Fruit fly (Drosophila melanogaster) whole organism, pupa: Measurements from ENCODE around the gene Fpgs1.

ENCODE experiments used
- CG10348 ChIP-seq: fragments of 200-800 bp; sonication (Bioruptor generic); IDR thresholded peaks from 2 replicates; pipeline ENCODE4 v1.3.6; 2022; ENCODE audit warnings: missing biosample characterization, missing genetic modification characterization
- CG12605 ChIP-seq: fragments of 200-800 bp; sonication (Bioruptor generic); IDR thresholded peaks from 2 replicates; pipeline ENCODE4 v1.3.6; 2022; ENCODE audit warnings: missing biosample characterization, missing genetic modification characterization
- CG13204 ChIP-seq: fragments of 200-800 bp; sonication (Bioruptor generic); optimal IDR thresholded peaks from 2 replicates; lab custom pipeline; 2018; ENCODE audit warnings: missing biosample characterization, mild to moderate bottlenecking, missing genetic modification characterization, moderate library complexity
- CG14655 ChIP-seq: fragments of 200-800 bp; sonication (Bioruptor generic); optimal IDR thresholded peaks from 3 replicates; lab custom pipeline; 2017; ENCODE audit warnings: mild to moderate bottlenecking, missing biosample characterization, missing genetic modification reagents, missing genetic modification characterization
- CG15710 ChIP-seq: fragments of 200-800 bp; sonication (Bioruptor generic); optimal IDR thresholded peaks from 2 replicates; lab custom pipeline; 2018; ENCODE audit warnings: missing biosample characterization, mild to moderate bottlenecking, missing genetic modification characterization, moderate library complexity
- CG17806 ChIP-seq: fragments of 200-800 bp; sonication (Bioruptor generic); optimal IDR thresholded peaks from 2 replicates; lab custom pipeline; 2018; ENCODE audit warnings: missing biosample characterization, mild to moderate bottlenecking, missing genetic modification characterization, moderate library complexity
- CG32121 ChIP-seq: fragments of 200-800 bp; sonication (Bioruptor generic); IDR thresholded peaks from 2 replicates; pipeline ENCODE4 v1.3.6; 2022; ENCODE audit warnings: missing biosample characterization, missing genetic modification characterization
- CG34367 ChIP-seq: fragments of 200-800 bp; sonication (Bioruptor generic); optimal IDR thresholded peaks from 2 replicates; lab custom pipeline; 2018; ENCODE audit warnings: missing biosample characterization, mild to moderate bottlenecking, missing genetic modification characterization
- CG4496 ChIP-seq: fragments of 200-800 bp; sonication (Bioruptor generic); IDR thresholded peaks from 3 replicates; pipeline ENCODE4 v1.3.6; 2022; ENCODE audit warnings: missing biosample characterization, missing genetic modification characterization
- CG8159 ChIP-seq: fragments of 200-800 bp; sonication (Bioruptor generic); optimal IDR thresholded peaks from 3 replicates; lab custom pipeline; 2018; ENCODE audit warnings: missing biosample characterization, mild to moderate bottlenecking, missing genetic modification characterization, moderate library complexity
- CG8301 ChIP-seq: fragments of 200-800 bp; sonication (Bioruptor generic); optimal IDR thresholded peaks from 2 replicates; lab custom pipeline; 2018; ENCODE audit warnings: missing biosample characterization, mild to moderate bottlenecking, missing genetic modification characterization
- CG9948 ChIP-seq: fragments of 200-800 bp; sonication (Bioruptor generic); optimal IDR thresholded peaks from 2 replicates; lab custom pipeline; 2018; ENCODE audit warnings: missing biosample characterization, mild to moderate bottlenecking, missing genetic modification characterization, moderate library complexity
- D1 ChIP-seq: fragments of 200-800 bp; sonication (Bioruptor generic); optimal IDR thresholded peaks from 2 replicates; lab custom pipeline; 2018; ENCODE audit warnings: missing biosample characterization, mild to moderate bottlenecking, missing genetic modification characterization, moderate library complexity
- EcR ChIP-seq: fragments of 200-800 bp; sonication (Bioruptor generic); optimal IDR thresholded peaks from 3 replicates; lab custom pipeline; 2019; ENCODE audit warnings: missing biosample characterization, missing genetic modification characterization, mild to moderate bottlenecking, moderate library complexity, missing genetic modification reagents
- Ets98B ChIP-seq: fragments of 200-800 bp; sonication (Bioruptor generic); IDR thresholded peaks from 2 replicates; pipeline ENCODE4 v1.3.6; 2022; ENCODE audit warnings: missing biosample characterization, missing genetic modification characterization
- Pif1A ChIP-seq: fragments of 200-800 bp; sonication (Bioruptor generic); optimal IDR thresholded peaks from 3 replicates; lab custom pipeline; 2016; ENCODE audit warnings: missing biosample characterization, missing genetic modification characterization
- Pif1B ChIP-seq: fragments of 200-800 bp; sonication (Bioruptor generic); optimal IDR thresholded peaks from 3 replicates; lab custom pipeline; 2016; ENCODE audit warnings: missing biosample characterization, missing genetic modification characterization
- Snoo ChIP-seq: fragments of 200-800 bp; sonication (Bioruptor generic); optimal IDR thresholded peaks from 3 replicates; lab custom pipeline; 2017; ENCODE audit warnings: missing biosample characterization, mild to moderate bottlenecking, missing genetic modification characterization, inconsistent platforms
- fd96Ca ChIP-seq: fragments of 200-800 bp; sonication (Bioruptor generic); IDR thresholded peaks from 3 replicates; pipeline ENCODE4 v1.3.6; 2022; ENCODE audit warnings: missing biosample characterization, missing genetic modification characterization
- gl ChIP-seq: fragments of 200-800 bp; sonication (Bioruptor generic); optimal IDR thresholded peaks from 2 replicates; lab custom pipeline; 2018; ENCODE audit warnings: missing biosample characterization, mild to moderate bottlenecking, missing genetic modification characterization
- rn ChIP-seq: fragments of 200-800 bp; sonication (Bioruptor generic); IDR thresholded peaks from 2 replicates; pipeline ENCODE4 v1.3.6; 2022; ENCODE audit warnings: missing biosample characterization, missing genetic modification characterization

Fpgs1 gene

dm6 chrX:12654288-12654729 is 42.6 kb downstream of the Fpgs1 start:
- peak; percentile 44 for TF ChIP-seq EcR
- TF ChIP-seq CG17806 (tag; lab: Kevin White, UChicago), result no peak
- TF ChIP-seq Snoo (tag; lab: Kevin White, UChicago), result peak; percentile 9
- TF ChIP-seq CG8301 (tag; lab: Kevin White, UChicago), result peak; percentile 23
- TF ChIP-seq rn, result no peak
- no peak for TF ChIP-seq Ets98B
- no peak for TF ChIP-seq CG9948 (tag; lab: Kevin White, UChicago)
- no peak for TF ChIP-seq CG10348 (GFP tag; lab: Robert Waterston, UW)
- peak; percentile 53 for TF ChIP-seq CG32121
- peak; percentile 17 for TF ChIP-seq CG8159 (tag; lab: Kevin White, UChicago)
- no peak for TF ChIP-seq gl (tag; lab: Kevin White, UChicago)
- TF ChIP-seq D1, result no peak
- TF ChIP-seq CG14655 (GFP tag; lab: Kevin White, UChicago), result no peak
- peak; percentile 23 for TF ChIP-seq Pif1A (GFP tag; lab: Kevin White, UChicago)
- TF ChIP-seq fd96Ca (GFP tag; lab: Robert Waterston, UW), result peak; percentile 62; the same call in 1 of the 3 replicates
- TF ChIP-seq CG4496, result 0 out of 3 replicates have a peak, but pooled peaks have one; percentile 13
- TF ChIP-seq CG13204 (GFP tag; lab: Kevin White, UChicago), result no peak
- no peak for TF ChIP-seq Pif1B (GFP tag; lab: Kevin White, UChicago)
- no peak; the same call in 1 of the 2 replicates for TF ChIP-seq CG12605
- TF ChIP-seq CG15710 (tag; lab: Kevin White, UChicago), result peak; percentile 10
- TF ChIP-seq CG34367 (tag; lab: Kevin White, UChicago), result no peak
- TF ChIP-seq, all 21 proteins: peak for 9

DNA sequence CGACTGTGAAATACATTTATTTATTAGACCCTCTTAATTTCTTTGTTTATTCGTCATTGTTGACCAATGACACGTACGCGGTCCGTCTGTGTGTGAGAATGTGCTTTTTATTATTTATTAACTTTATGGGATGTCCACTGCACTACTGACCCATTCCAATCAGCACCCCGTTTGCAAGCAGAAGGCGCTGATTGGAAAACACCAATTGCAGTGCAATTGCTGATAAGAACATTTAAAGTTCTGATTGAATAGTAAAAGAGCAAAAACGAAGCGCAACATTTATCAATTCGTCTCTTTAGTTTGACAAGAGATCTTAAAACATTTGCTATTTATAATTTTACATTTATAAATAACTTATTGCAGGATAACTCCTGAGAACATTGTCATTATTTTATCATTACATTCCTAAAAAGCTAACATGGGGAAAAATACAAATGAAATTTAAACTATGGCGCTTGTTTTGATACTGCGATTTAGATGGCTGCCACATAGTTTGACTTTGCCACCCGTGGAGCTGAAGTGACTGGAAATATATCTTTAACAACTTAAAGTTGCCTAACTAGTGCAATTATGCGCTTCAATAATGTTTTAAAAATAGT is 46.8 kb downstream of the Fpgs1 start:
- no peak for TF ChIP-seq EcR
- no peak for TF ChIP-seq CG10348 (GFP tag; lab: Robert Waterston, UW)
- no peak for TF ChIP-seq CG14655 (GFP tag; lab: Kevin White, UChicago)
- TF ChIP-seq CG17806 (tag; lab: Kevin White, UChicago), result no peak
- no peak for TF ChIP-seq Pif1A (GFP tag; lab: Kevin White, UChicago)
- TF ChIP-seq CG9948 (tag; lab: Kevin White, UChicago), result no peak
- TF ChIP-seq D1, result no peak
- TF ChIP-seq rn, result no peak
- TF ChIP-seq Pif1B (GFP tag; lab: Kevin White, UChicago), result no peak
- no peak for TF ChIP-seq CG8301 (tag; lab: Kevin White, UChicago)
- no peak for TF ChIP-seq CG34367 (tag; lab: Kevin White, UChicago)
- TF ChIP-seq gl (tag; lab: Kevin White, UChicago), result no peak
- no peak for TF ChIP-seq CG15710 (tag; lab: Kevin White, UChicago)
- TF ChIP-seq CG8159 (tag; lab: Kevin White, UChicago), result no peak
- no peak for TF ChIP-seq Ets98B
- TF ChIP-seq CG32121, result no peak
- TF ChIP-seq Snoo (tag; lab: Kevin White, UChicago), result no peak
- TF ChIP-seq CG13204 (GFP tag; lab: Kevin White, UChicago), result no peak
- TF ChIP-seq CG4496, result no peak

DNA sequence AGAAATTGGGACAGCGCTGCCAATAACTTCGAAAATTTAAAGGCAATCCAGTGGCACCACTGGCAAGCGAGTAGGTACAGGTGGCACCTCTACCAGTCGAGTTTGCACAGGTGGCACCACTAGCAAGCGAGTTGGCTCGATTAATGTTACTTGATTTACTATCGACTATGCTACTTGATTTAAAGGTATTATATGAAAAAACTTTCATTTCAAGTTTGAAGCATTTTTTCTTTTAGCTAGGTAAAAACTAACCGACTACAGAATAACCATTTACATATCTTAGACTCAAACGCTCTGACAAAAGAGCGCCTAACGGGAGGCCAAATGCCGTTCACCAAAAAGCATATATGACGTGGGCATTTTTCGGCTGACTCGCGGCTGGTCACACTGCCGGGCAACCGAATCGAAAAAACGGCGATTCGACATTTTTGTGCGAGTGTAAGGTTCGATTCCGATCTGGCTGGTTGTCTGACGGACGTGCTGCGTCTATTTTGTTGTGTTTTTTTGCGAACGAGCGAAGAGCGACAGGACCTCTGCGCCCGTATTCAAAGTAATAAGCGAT is 47.4 kb downstream of the Fpgs1 start, which contains the start of gene Tis11:
Tis11 (plus strand) TSS at position 417 of the 562 bp plus-strand sequence.
- TF ChIP-seq CG17806 (tag; lab: Kevin White, UChicago), result no peak
- no peak for TF ChIP-seq D1
- no peak for TF ChIP-seq CG13204 (GFP tag; lab: Kevin White, UChicago)
- no peak for TF ChIP-seq fd96Ca (GFP tag; lab: Robert Waterston, UW)
- peak; percentile 49; the same call in 1 of the 2 replicates for TF ChIP-seq CG12605
- TF ChIP-seq gl (tag; lab: Kevin White, UChicago), result no peak
- TF ChIP-seq CG9948 (tag; lab: Kevin White, UChicago), result no peak
- TF ChIP-seq Pif1A (GFP tag; lab: Kevin White, UChicago), result no peak
- TF ChIP-seq Pif1B (GFP tag; lab: Kevin White, UChicago), result no peak
- no peak for TF ChIP-seq CG14655 (GFP tag; lab: Kevin White, UChicago)
- no peak for TF ChIP-seq EcR
- TF ChIP-seq CG32121, result 0 out of 2 replicates have a peak, but pooled peaks have one; percentile 33
- TF ChIP-seq CG15710 (tag; lab: Kevin White, UChicago), result no peak
- TF ChIP-seq rn, result no peak
- TF ChIP-seq Snoo (tag; lab: Kevin White, UChicago), result peak; percentile 17
- peak; percentile 0 for TF ChIP-seq CG8159 (tag; lab: Kevin White, UChicago)
- peak; percentile 55; the same call in 2 of the 3 replicates for TF ChIP-seq CG4496
- TF ChIP-seq CG34367 (tag; lab: Kevin White, UChicago), result no peak
- no peak for TF ChIP-seq CG8301 (tag; lab: Kevin White, UChicago)
- TF ChIP-seq CG10348 (GFP tag; lab: Robert Waterston, UW), result no peak
- TF ChIP-seq Ets98B, result peak; percentile 26; the same call in 1 of the 2 replicates

dm6 chrX:12660030-12660630 is 48.5 kb downstream of the Fpgs1 start:
- peak; percentile 7 for TF ChIP-seq Pif1A (GFP tag; lab: Kevin White, UChicago)
- TF ChIP-seq CG9948 (tag; lab: Kevin White, UChicago), result no peak
- TF ChIP-seq CG15710 (tag; lab: Kevin White, UChicago), result peak; percentile 11
- no peak for TF ChIP-seq CG4496
- no peak for TF ChIP-seq rn
- peak; percentile 47 for TF ChIP-seq CG13204 (GFP tag; lab: Kevin White, UChicago)
- TF ChIP-seq D1, result no peak
- peak; percentile 16 for TF ChIP-seq CG14655 (GFP tag; lab: Kevin White, UChicago)
- TF ChIP-seq CG34367 (tag; lab: Kevin White, UChicago), result peak; percentile 18
- peak; percentile 9 for TF ChIP-seq CG8159 (tag; lab: Kevin White, UChicago)
- TF ChIP-seq Ets98B, result no peak
- TF ChIP-seq EcR, result peak; percentile 48
- TF ChIP-seq Snoo (tag; lab: Kevin White, UChicago), result no peak
- TF ChIP-seq CG8301 (tag; lab: Kevin White, UChicago), result no peak
- TF ChIP-seq Pif1B (GFP tag; lab: Kevin White, UChicago), result peak; percentile 29
- TF ChIP-seq gl (tag; lab: Kevin White, UChicago), result peak; percentile 57
- no peak for TF ChIP-seq CG32121
